Worm (Caenorhabditis elegans) whole organism, L4 larva: ENCODE measurements around the gene sel-7.

Source experiments
- F10B5.3 ChIP-seq: sonication (generic microtip); optimal IDR thresholded peaks from 2 replicates; lab custom pipeline; 2016; ENCODE audit warnings: mild to moderate bottlenecking, missing genetic modification characterization, missing compliant biosample characterization
- F37D6.2 ChIP-seq: sonication (generic microtip); optimal IDR thresholded peaks from 2 replicates; lab custom pipeline; 2016; ENCODE audit warnings: mild to moderate bottlenecking, missing genetic modification characterization, missing compliant biosample characterization
- R02D3.7 ChIP-seq: fragments of 150-350 bp; sonication (generic microtip); optimal IDR thresholded peaks from 3 replicates; lab custom pipeline; 2014; ENCODE audit warnings: missing biosample characterization, missing genetic modification characterization
- T20F7.1 ChIP-seq: fragments of 200-800 bp; sonication (Bioruptor generic); optimal IDR thresholded peaks from 2 replicates; lab custom pipeline; 2018; ENCODE audit warnings: mild to moderate bottlenecking, missing genetic modification characterization, missing compliant biosample characterization
- ZK337.2 ChIP-seq: fragments of 200-800 bp; sonication (Bioruptor generic); IDR thresholded peaks from 2 replicates; pipeline ENCODE4 v1.3.6; 2022; ENCODE audit warnings: missing genetic modification reagents, missing genetic modification characterization, missing compliant biosample characterization
- ZK546.5 ChIP-seq, 2 experiments: sonication (generic microtip); optimal IDR thresholded peaks; 2 replicates each; lab custom pipeline; 2017; ENCODE audit warnings: missing biosample characterization in 2 of 2, missing genetic modification characterization in 2 of 2
- aha-1 ChIP-seq: fragments of 150-350 bp; peaks from one replicate; lab custom pipeline; 2014; ENCODE audit warnings: missing biosample characterization, missing genetic modification characterization
- aly-2 ChIP-seq: sonication (generic microtip); optimal IDR thresholded peaks from 2 replicates; lab custom pipeline; 2018; ENCODE audit warnings: missing biosample characterization, missing genetic modification characterization
- arid-1 ChIP-seq: fragments of 200-800 bp; sonication (Bioruptor generic); conservative IDR thresholded peaks from 2 replicates; pipeline ENCODE4 v1.3.6; 2022; ENCODE audit warnings: missing genetic modification reagents, missing genetic modification characterization, missing compliant biosample characterization
- ces-1 ChIP-seq: fragments of 150-350 bp; sonication (generic microtip); optimal IDR thresholded peaks from 4 replicates; lab custom pipeline; 2014; ENCODE audit warnings: missing biosample characterization, missing genetic modification reagents, missing genetic modification characterization
- cey-2 ChIP-seq: sonication (generic microtip); optimal IDR thresholded peaks from 3 replicates; lab custom pipeline; 2017; ENCODE audit warnings: missing genetic modification characterization, mild to moderate bottlenecking, missing compliant biosample characterization, antibody characterized with exemption, borderline replicate concordance; ENCODE audit not compliant: insufficient read depth
- ctbp-1 ChIP-seq: fragments of 200-800 bp; sonication (Bioruptor generic); IDR thresholded peaks from 2 replicates; pipeline ENCODE4 v1.3.6; 2022; ENCODE audit warnings: missing genetic modification reagents, missing genetic modification characterization, missing compliant biosample characterization
- daf-12 ChIP-seq: fragments of 150-350 bp; optimal IDR thresholded peaks from 2 replicates; lab custom pipeline; 2014; ENCODE audit warnings: missing biosample characterization, missing genetic modification reagents, missing genetic modification characterization
- daf-19 ChIP-seq: fragments of 200-800 bp; sonication (Bioruptor generic); conservative IDR thresholded peaks from 2 replicates; pipeline ENCODE4 v1.3.6; 2022; ENCODE audit warnings: missing genetic modification characterization, missing compliant biosample characterization
- dmd-6 ChIP-seq: fragments of 200-800 bp; sonication (Bioruptor generic); IDR thresholded peaks from 2 replicates; pipeline ENCODE4 v1.3.6; 2022; ENCODE audit warnings: missing genetic modification reagents, missing genetic modification characterization, missing compliant biosample characterization
- dmd-9 ChIP-seq: fragments of 200-800 bp; sonication (Bioruptor generic); IDR thresholded peaks from 2 replicates; pipeline ENCODE4 v1.3.6; 2022; ENCODE audit warnings: missing genetic modification reagents, missing genetic modification characterization, missing compliant biosample characterization
- fkh-10 ChIP-seq: fragments of 150-350 bp; optimal IDR thresholded peaks from 2 replicates; lab custom pipeline; 2014; ENCODE audit warnings: missing biosample characterization, missing genetic modification reagents, missing genetic modification characterization
- hlh-11 ChIP-seq: fragments of 200-800 bp; sonication (Bioruptor generic); optimal IDR thresholded peaks from 2 replicates; lab custom pipeline; 2018; ENCODE audit warnings: mild to moderate bottlenecking, missing genetic modification characterization, missing compliant biosample characterization
- hlh-30 ChIP-seq: sonication (generic microtip); optimal IDR thresholded peaks from 2 replicates; lab custom pipeline; 2017; ENCODE audit warnings: antibody characterized with exemption, mild to moderate bottlenecking, missing genetic modification characterization, missing compliant biosample characterization; ENCODE audit not compliant: insufficient read depth
- lin-15B ChIP-seq: fragments of 150-350 bp; sonication (generic microtip); optimal IDR thresholded peaks from 3 replicates; lab custom pipeline; 2014; ENCODE audit warnings: missing biosample characterization, missing genetic modification characterization
- lin-38 ChIP-seq: fragments of 200-800 bp; sonication (Bioruptor generic); IDR thresholded peaks from 2 replicates; pipeline ENCODE4 v1.3.6; 2022; ENCODE audit warnings: missing genetic modification reagents, missing genetic modification characterization, missing compliant biosample characterization
- lin-39 ChIP-seq: fragments of 150-350 bp; optimal IDR thresholded peaks from 2 replicates; lab custom pipeline; 2014; ENCODE audit warnings: missing biosample characterization, missing genetic modification reagents, missing genetic modification characterization
- lir-3 ChIP-seq: sonication (generic microtip); optimal IDR thresholded peaks from 2 replicates; lab custom pipeline; 2016; ENCODE audit warnings: mild to moderate bottlenecking, missing genetic modification characterization, missing compliant biosample characterization
- lsy-2 ChIP-seq, 2 experiments: fragments of 150-350 bp in 1 of 2; sonication (generic microtip) in 1 of 2; optimal IDR thresholded peaks; 2 replicates each; lab custom pipeline; 2014 to 2017; ENCODE audit warnings: missing biosample characterization in 2 of 2, missing genetic modification characterization in 2 of 2
- mdt-29 ChIP-seq: fragments of 200-800 bp; sonication (Bioruptor generic); IDR thresholded peaks from 2 replicates; pipeline ENCODE4 v1.3.6; 2022; ENCODE audit warnings: missing genetic modification reagents, missing genetic modification characterization, missing compliant biosample characterization
- mep-1 ChIP-seq: fragments of 150-350 bp; sonication (generic microtip); optimal IDR thresholded peaks from 3 replicates; lab custom pipeline; 2014; ENCODE audit warnings: missing biosample characterization, missing genetic modification characterization
- mes-2 ChIP-seq: sonication (generic microtip); optimal IDR thresholded peaks from 2 replicates; lab custom pipeline; 2016; ENCODE audit warnings: missing genotype, mild to moderate bottlenecking, missing genetic modification characterization, missing compliant biosample characterization; ENCODE audit not compliant: poor library complexity, severe bottlenecking
- mxl-2 ChIP-seq: fragments of 200-800 bp; sonication (Bioruptor generic); conservative IDR thresholded peaks from 2 replicates; pipeline ENCODE4 v1.3.6; 2022; ENCODE audit warnings: missing genetic modification reagents, missing genetic modification characterization, missing compliant biosample characterization
- nhr-10 ChIP-seq: fragments of 150-350 bp; optimal IDR thresholded peaks from 2 replicates; lab custom pipeline; 2014; ENCODE audit warnings: missing biosample characterization, missing genetic modification characterization
- nhr-25 ChIP-seq: sonication (generic microtip); optimal IDR thresholded peaks from 2 replicates; lab custom pipeline; 2017; ENCODE audit warnings: missing genetic modification characterization, mild to moderate bottlenecking, missing compliant biosample characterization, antibody characterized with exemption, moderate library complexity, borderline replicate concordance; ENCODE audit not compliant: insufficient read depth
- php-3 ChIP-seq: fragments of 200-800 bp; sonication (Bioruptor generic); IDR thresholded peaks from 2 replicates; pipeline ENCODE4 v1.3.6; 2022; ENCODE audit warnings: missing genetic modification reagents, missing genetic modification characterization, missing compliant biosample characterization
- rbr-2 ChIP-seq: sonication (generic microtip); optimal IDR thresholded peaks from 2 replicates; lab custom pipeline; 2016; ENCODE audit warnings: missing genotype, missing genetic modification characterization, missing compliant biosample characterization
- set-16 ChIP-seq: fragments of 200-800 bp; sonication (Bioruptor generic); IDR thresholded peaks from 2 replicates; pipeline ENCODE4 v1.3.6; 2022; ENCODE audit warnings: missing genetic modification reagents, missing genetic modification characterization, missing compliant biosample characterization
- spr-3 ChIP-seq: fragments of 200-800 bp; sonication (Bioruptor generic); optimal IDR thresholded peaks from 2 replicates; lab custom pipeline; 2018; ENCODE audit warnings: mild to moderate bottlenecking, missing genetic modification characterization, missing compliant biosample characterization
- unc-130 ChIP-seq: sonication (generic microtip); optimal IDR thresholded peaks from 2 replicates; lab custom pipeline; 2016; ENCODE audit warnings: missing genetic modification reagents, missing genetic modification characterization, missing compliant biosample characterization
- unc-62 ChIP-seq, 3 experiments: fragments of 150-350 bp in 1 of 3; sonication (generic microtip); optimal IDR thresholded peaks in 2 of 3; peaks in 1 of 3; 1 replicate in 1 of 3; 2 replicates in 2 of 3; lab custom pipeline; 2014 to 2017; ENCODE audit warnings: missing biosample characterization in 3 of 3, missing genetic modification characterization in 3 of 3, missing genetic modification reagents in 3 of 3, missing genotype in 1 of 3
- zfp-2 ChIP-seq: sonication (generic microtip); optimal IDR thresholded peaks from 2 replicates; lab custom pipeline; 2016; ENCODE audit warnings: mild to moderate bottlenecking, missing genetic modification characterization, missing compliant biosample characterization
- zip-2 ChIP-seq: fragments of 150-350 bp; optimal IDR thresholded peaks from 2 replicates; lab custom pipeline; 2014; ENCODE audit warnings: missing biosample characterization, missing genetic modification characterization

The sel-7 gene

DNA sequence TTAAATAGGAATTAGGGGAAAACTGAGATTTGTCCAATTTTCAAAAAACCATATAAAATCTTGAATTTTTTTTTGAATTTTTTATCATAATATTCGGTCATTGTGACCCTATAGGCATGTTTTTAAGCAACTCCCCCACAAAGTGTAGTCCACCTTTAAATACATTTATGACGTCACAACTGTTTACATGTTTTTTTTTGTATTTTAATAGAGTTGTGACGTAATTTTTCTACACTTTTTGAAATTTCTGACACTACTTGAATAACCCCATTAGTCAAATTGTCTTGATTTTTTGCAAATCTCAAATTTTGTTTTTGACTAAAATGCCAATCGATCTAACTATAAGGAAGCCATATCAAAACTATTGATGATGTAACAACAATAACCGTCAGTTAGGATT, 25.8 kb upstream of the sel-7 start:
- TF ChIP-seq aha-1 (tag; lab: Kevin White, UChicago), result peak; percentile 21
- TF ChIP-seq hlh-11, result no peak
- TF ChIP-seq ZK337.2 (GFP tag; lab: Robert Waterston, UW), result no peak
- TF ChIP-seq lin-39 (tag; lab: Kevin White, UChicago), result no peak
- no peak for TF ChIP-seq ctbp-1 (GFP tag; lab: Robert Waterston, UW)

DNA sequence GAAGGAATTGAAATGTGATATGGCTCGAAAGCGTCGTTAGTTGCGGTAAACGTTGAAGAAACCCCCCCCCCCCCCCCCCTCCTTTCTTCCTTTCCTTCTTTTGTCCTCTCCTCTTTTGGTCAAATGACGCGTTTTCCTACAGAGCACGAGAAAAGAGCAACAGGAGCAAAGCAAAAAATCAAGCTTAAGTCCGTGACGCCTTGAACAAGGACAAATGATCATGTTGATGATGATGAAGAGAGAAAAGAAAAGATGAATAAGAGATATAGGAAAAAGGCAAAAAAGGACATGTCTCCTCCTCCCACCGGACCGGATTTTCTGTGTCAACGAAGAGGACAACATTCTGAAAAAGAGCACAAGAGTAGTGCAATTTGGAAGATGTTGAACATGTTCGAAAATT, 19.3 kb upstream of the sel-7 start:
- peak in 1 of 2 experiments; percentile 96 for TF ChIP-seq unc-62 (GFP tag; optimal IDR thresholded peaks at IDR 0.05 in 1 of 2; lab: Kevin White, UChicago)
- no peak for TF ChIP-seq unc-62 (tag; optimal IDR thresholded peaks at IDR 0.05; lab: Kevin White, UChicago)
- TF ChIP-seq F10B5.3 (tag; lab: Kevin White, UChicago), result no peak
- no peak for TF ChIP-seq nhr-25 (tag; lab: Kevin White, UChicago)
- TF ChIP-seq set-16 (GFP tag; lab: Robert Waterston, UW), result peak; percentile 17; the same call in 1 of the 2 replicates
- peak; percentile 38 for TF ChIP-seq hlh-30 (tag; lab: Kevin White, UChicago)
- no peak for TF ChIP-seq zip-2

DNA sequence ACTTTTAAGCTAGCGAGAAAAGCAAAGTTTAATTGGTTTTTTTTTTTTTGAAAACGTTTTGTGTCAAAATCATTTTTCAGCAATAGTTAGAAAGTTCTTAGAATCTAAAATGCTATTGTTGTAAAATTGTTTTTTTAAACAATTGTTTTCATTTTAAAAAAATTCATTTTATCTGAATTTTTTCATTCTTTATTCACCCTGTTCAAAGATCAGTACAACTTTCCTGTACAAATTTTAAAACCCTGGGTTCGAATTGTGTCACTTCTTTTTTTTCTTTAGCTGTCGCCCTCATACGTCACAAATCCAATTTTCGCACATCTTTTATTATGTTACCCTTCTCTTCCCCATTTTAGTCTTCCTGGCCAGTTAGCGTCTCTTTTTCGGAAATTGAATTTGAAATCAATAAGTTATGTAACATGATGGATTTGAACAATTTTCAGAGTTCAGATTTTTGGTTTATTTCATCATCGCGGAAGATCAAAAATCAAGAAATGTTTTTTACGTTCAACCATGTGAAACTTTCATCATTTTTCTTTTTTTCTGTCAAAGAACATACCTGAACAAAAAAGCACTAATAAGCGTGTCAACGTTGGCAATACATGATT, 16.5 kb upstream of the sel-7 start:
- TF ChIP-seq mes-2 (tag; lab: Kevin White, UChicago), result no peak
- no peak for TF ChIP-seq mdt-29 (GFP tag; lab: Robert Waterston, UW)
- peak; percentile 98 for TF ChIP-seq fkh-10 (GFP tag; lab: Kevin White, UChicago)
- TF ChIP-seq unc-130, result no peak
- TF ChIP-seq mxl-2, result no peak
- TF ChIP-seq lir-3 (tag; lab: Kevin White, UChicago), result no peak
- TF ChIP-seq lin-15B (tag; lab: Kevin White, UChicago), result no peak
- peak in 1 of 2 experiments; percentile 55 for TF ChIP-seq lsy-2 (tag; optimal IDR thresholded peaks at IDR 0.05; lab: Kevin White, UChicago)
- TF ChIP-seq dmd-9 (GFP tag; lab: Robert Waterston, UW), result no peak
- no peak for TF ChIP-seq T20F7.1 (GFP tag; lab: Kevin White, UChicago)
- TF ChIP-seq aly-2 (tag; lab: Kevin White, UChicago), result no peak
- TF ChIP-seq aha-1 (tag; lab: Kevin White, UChicago), result peak; percentile 96
- no peak for TF ChIP-seq ZK546.5 (tag; optimal IDR thresholded peaks at IDR 0.05; lab: Kevin White, UChicago)
- TF ChIP-seq arid-1 (GFP tag; lab: Robert Waterston, UW), result no peak
- peak; percentile 15; the same call in 1 of the 2 replicates for TF ChIP-seq dmd-6 (GFP tag; lab: Robert Waterston, UW)
- no peak for TF ChIP-seq ZK337.2 (GFP tag; lab: Robert Waterston, UW)
- TF ChIP-seq cey-2, result no peak
- peak; percentile 26 for TF ChIP-seq mep-1 (tag; lab: Kevin White, UChicago)
- TF ChIP-seq unc-62 (GFP tag; optimal IDR thresholded peaks at IDR 0.05 in 1 of 2; lab: Kevin White, UChicago), result no peak
- TF ChIP-seq unc-62 (tag; optimal IDR thresholded peaks at IDR 0.05; lab: Kevin White, UChicago), result no peak
- no peak for TF ChIP-seq nhr-10 (tag; lab: Kevin White, UChicago)
- no peak for TF ChIP-seq spr-3 (GFP tag; lab: Kevin White, UChicago)
- TF ChIP-seq R02D3.7 (tag; lab: Kevin White, UChicago), result no peak
- no peak for TF ChIP-seq zip-2
- TF ChIP-seq hlh-30 (tag; lab: Kevin White, UChicago), result no peak
- no peak for TF ChIP-seq php-3 (GFP tag; lab: Robert Waterston, UW)
- TF ChIP-seq lin-38 (GFP tag; lab: Robert Waterston, UW), result no peak
- TF ChIP-seq rbr-2 (tag; lab: Kevin White, UChicago), result no peak
- peak; percentile 97 for TF ChIP-seq ces-1
- peak; percentile 4 for TF ChIP-seq F37D6.2 (tag; lab: Kevin White, UChicago)
- peak; percentile 83 for TF ChIP-seq ctbp-1 (GFP tag; lab: Robert Waterston, UW)
- no peak for TF ChIP-seq daf-19 (GFP tag; lab: Robert Waterston, UW)
- no peak for TF ChIP-seq daf-12
- no peak for TF ChIP-seq zfp-2
